Fruit fly (Drosophila melanogaster) whole organism, embryonic: ENCODE measurements around the gene corn.

Experiments
- Asciz ChIP-seq: fragments of 200-800 bp; sonication (Bioruptor generic); optimal IDR thresholded peaks from 2 replicates; lab custom pipeline; 2017; ENCODE audit warnings: missing biosample characterization, mild to moderate bottlenecking, missing genetic modification characterization, missing genetic modification reagents
- B-H1 ChIP-seq: fragments of 200-800 bp; sonication (Bioruptor generic); IDR thresholded peaks from 3 replicates; pipeline ENCODE4 v1.3.6; 2022; ENCODE audit warnings: missing biosample characterization, missing genetic modification characterization
- CG13894 ChIP-seq: fragments of 200-800 bp; sonication (Bioruptor generic); optimal IDR thresholded peaks from 3 replicates; lab custom pipeline; 2018; ENCODE audit warnings: missing biosample characterization, mild to moderate bottlenecking, missing genetic modification characterization, moderate library complexity
- CG14014 ChIP-seq: fragments of 200-800 bp; sonication (Bioruptor generic); IDR thresholded peaks from 2 replicates; pipeline ENCODE4 v1.3.6; 2022; ENCODE audit warnings: missing biosample characterization, missing genetic modification characterization
- CG14050 ChIP-seq: fragments of 200-800 bp; sonication (Bioruptor generic); IDR thresholded peaks from 3 replicates; pipeline ENCODE4 v1.3.6; 2022; ENCODE audit warnings: missing biosample characterization, missing genetic modification characterization
- CG14441 ChIP-seq: fragments of 200-800 bp; sonication (Bioruptor generic); IDR thresholded peaks from 2 replicates; pipeline ENCODE4 v1.3.6; 2022; ENCODE audit warnings: missing biosample characterization, missing genetic modification characterization
- CG15479 ChIP-seq: fragments of 200-800 bp; sonication (Bioruptor generic); optimal IDR thresholded peaks from 3 replicates; lab custom pipeline; 2019; ENCODE audit warnings: missing biosample characterization, mild to moderate bottlenecking, missing genetic modification characterization, moderate library complexity
- CG16779 ChIP-seq: fragments of 200-800 bp; sonication (Bioruptor generic); IDR thresholded peaks from 2 replicates; pipeline ENCODE4 v1.3.6; 2022; ENCODE audit warnings: missing biosample characterization, missing genetic modification characterization
- CG16815 ChIP-seq: fragments of 200-800 bp; sonication (Bioruptor generic); optimal IDR thresholded peaks from 3 replicates; lab custom pipeline; 2017; ENCODE audit warnings: missing biosample characterization, mild to moderate bottlenecking, missing genetic modification characterization
- CG18764 ChIP-seq: fragments of 200-800 bp; sonication (Bioruptor generic); optimal IDR thresholded peaks from 3 replicates; lab custom pipeline; 2016; ENCODE audit warnings: missing biosample characterization, missing genetic modification characterization
- CG32532 ChIP-seq: fragments of 200-800 bp; sonication (Bioruptor generic); IDR thresholded peaks from 2 replicates; pipeline ENCODE4 v1.3.6; 2022; ENCODE audit warnings: missing biosample characterization, missing genetic modification characterization
- CG4360 ChIP-seq: fragments of 200-800 bp; sonication (Bioruptor generic); IDR thresholded peaks from 2 replicates; pipeline ENCODE4 v1.3.6; 2022; ENCODE audit warnings: missing biosample characterization, missing genetic modification characterization
- CG4424 ChIP-seq: fragments of 200-800 bp; sonication (Bioruptor generic); optimal IDR thresholded peaks from 3 replicates; lab custom pipeline; 2016; ENCODE audit warnings: missing biosample characterization, missing genetic modification characterization
- CG4730 ChIP-seq: fragments of 200-800 bp; sonication (Bioruptor generic); IDR thresholded peaks from 2 replicates; pipeline ENCODE4 v1.3.6; 2022; ENCODE audit warnings: missing biosample characterization, missing genetic modification characterization
- CG5953 ChIP-seq: fragments of 200-800 bp; sonication (Bioruptor generic); IDR thresholded peaks from 2 replicates; pipeline ENCODE4 v1.3.6; 2022; ENCODE audit warnings: missing biosample characterization, missing genetic modification characterization
- CG6689 ChIP-seq: fragments of 200-800 bp; sonication (Bioruptor generic); IDR thresholded peaks from 2 replicates; pipeline ENCODE4 v1.3.6; 2022; ENCODE audit warnings: missing biosample characterization, missing genetic modification characterization
- CG7786 ChIP-seq: fragments of 200-800 bp; sonication (Bioruptor generic); optimal IDR thresholded peaks from 2 replicates; lab custom pipeline; 2016; ENCODE audit warnings: missing biosample characterization, missing genetic modification characterization
- CG8765 ChIP-seq: fragments of 200-800 bp; sonication (Bioruptor generic); IDR thresholded peaks from 2 replicates; pipeline ENCODE4 v1.3.6; 2022; ENCODE audit warnings: missing biosample characterization, missing genetic modification characterization
- CG8944 ChIP-seq: fragments of 200-800 bp; sonication (Bioruptor generic); optimal IDR thresholded peaks from 3 replicates; lab custom pipeline; 2016; ENCODE audit warnings: missing biosample characterization, missing genetic modification characterization
- CG9727 ChIP-seq: fragments of 200-800 bp; sonication (Bioruptor generic); optimal IDR thresholded peaks from 3 replicates; lab custom pipeline; 2017; ENCODE audit warnings: missing biosample characterization, mild to moderate bottlenecking, missing genetic modification characterization
- CG9797 ChIP-seq: fragments of 200-800 bp; sonication (Bioruptor generic); optimal IDR thresholded peaks from 3 replicates; lab custom pipeline; 2018; ENCODE audit warnings: missing biosample characterization, mild to moderate bottlenecking, missing genetic modification characterization
- CG9876 ChIP-seq: fragments of 200-800 bp; sonication (Bioruptor generic); optimal IDR thresholded peaks from 2 replicates; lab custom pipeline; 2016; ENCODE audit warnings: missing biosample characterization, missing genetic modification characterization
- ERR ChIP-seq: fragments of 200-800 bp; sonication (Bioruptor generic); optimal IDR thresholded peaks from 2 replicates; lab custom pipeline; 2016; ENCODE audit warnings: missing biosample characterization, missing genetic modification characterization
- HLH4C ChIP-seq: fragments of 200-800 bp; sonication (Bioruptor generic); IDR thresholded peaks from 3 replicates; pipeline ENCODE4 v1.3.6; 2022; ENCODE audit warnings: missing biosample characterization, missing genetic modification characterization; ENCODE audit not compliant: partially characterized antibody
- Hr51 ChIP-seq, 2 experiments: fragments of 200-800 bp; sonication (Bioruptor generic); optimal IDR thresholded peaks; 2 replicates in 1 of 2; 3 replicates in 1 of 2; lab custom pipeline; 2016 to 2018; ENCODE audit warnings: missing biosample characterization in 2 of 2, missing genetic modification characterization in 2 of 2, mild to moderate bottlenecking in 1 of 2, moderate library complexity in 1 of 2
- MBD-R2 ChIP-seq: fragments of 200-800 bp; sonication (Bioruptor generic); IDR thresholded peaks from 2 replicates; pipeline ENCODE4 v1.3.6; 2022; ENCODE audit warnings: missing biosample characterization, missing genetic modification characterization
- MESR4 ChIP-seq: fragments of 200-800 bp; sonication (Bioruptor generic); optimal IDR thresholded peaks from 2 replicates; lab custom pipeline; 2018; ENCODE audit warnings: missing biosample characterization, mild to moderate bottlenecking, missing genetic modification characterization, moderate library complexity
- Mes4 ChIP-seq: fragments of 200-800 bp; sonication (Bioruptor generic); optimal IDR thresholded peaks from 2 replicates; lab custom pipeline; 2016; ENCODE audit warnings: missing biosample characterization, missing genetic modification characterization
- Opbp ChIP-seq: fragments of 200-800 bp; sonication (Bioruptor generic); IDR thresholded peaks from 3 replicates; pipeline ENCODE4 v1.3.6; 2022; ENCODE audit warnings: missing biosample characterization, missing genetic modification characterization; ENCODE audit not compliant: partially characterized antibody
- Rx ChIP-seq: fragments of 200-800 bp; sonication (Bioruptor generic); IDR thresholded peaks from 2 replicates; pipeline ENCODE4 v1.3.6; 2022; ENCODE audit warnings: missing biosample characterization, missing genetic modification characterization
- Side ChIP-seq: fragments of 200-800 bp; sonication (Bioruptor generic); optimal IDR thresholded peaks from 2 replicates; lab custom pipeline; 2016; ENCODE audit warnings: missing biosample characterization, missing genetic modification characterization
- ab ChIP-seq: fragments of 200-800 bp; sonication (Bioruptor generic); optimal IDR thresholded peaks from 2 replicates; lab custom pipeline; 2016; ENCODE audit warnings: missing biosample characterization, missing genetic modification characterization
- aop ChIP-seq: fragments of 200-800 bp; sonication (Bioruptor generic); IDR thresholded peaks from 2 replicates; pipeline ENCODE4 v1.3.6; 2022; ENCODE audit warnings: missing biosample characterization, missing genetic modification characterization
- chif ChIP-seq, 2 experiments: fragments of 200-800 bp; sonication (Bioruptor generic); optimal IDR thresholded peaks; 3 replicates each; lab custom pipeline; 2016; ENCODE audit warnings: missing biosample characterization in 2 of 2, missing genetic modification characterization in 2 of 2
- ci ChIP-seq: fragments of 200-800 bp; sonication (Bioruptor generic); IDR thresholded peaks from 3 replicates; pipeline ENCODE4 v1.3.6; 2022; ENCODE audit warnings: missing biosample characterization, missing genetic modification characterization
- danr ChIP-seq: fragments of 200-800 bp; sonication (Bioruptor generic); IDR thresholded peaks from 2 replicates; pipeline ENCODE4 v1.3.6; 2022; ENCODE audit warnings: missing biosample characterization, missing genetic modification characterization
- dm ChIP-seq: fragments of 200-800 bp; sonication (Bioruptor generic); optimal IDR thresholded peaks from 3 replicates; lab custom pipeline; 2016; ENCODE audit warnings: missing biosample characterization, missing genetic modification characterization
- emc ChIP-seq: fragments of 200-800 bp; sonication (Bioruptor generic); optimal IDR thresholded peaks from 2 replicates; lab custom pipeline; 2016; ENCODE audit warnings: missing biosample characterization, missing genetic modification characterization
- fd102C ChIP-seq: fragments of 200-800 bp; sonication (Bioruptor generic); optimal IDR thresholded peaks from 2 replicates; lab custom pipeline; 2018; ENCODE audit warnings: missing biosample characterization, mild to moderate bottlenecking, missing genetic modification characterization, moderate library complexity
- gsb-n ChIP-seq: fragments of 200-800 bp; sonication (Bioruptor generic); optimal IDR thresholded peaks from 3 replicates; lab custom pipeline; 2018; ENCODE audit warnings: missing biosample characterization, mild to moderate bottlenecking, missing genetic modification characterization
- kah ChIP-seq: fragments of 200-800 bp; sonication (Bioruptor generic); optimal IDR thresholded peaks from 2 replicates; lab custom pipeline; 2018; ENCODE audit warnings: missing biosample characterization, mild to moderate bottlenecking, missing genetic modification characterization
- lilli ChIP-seq: fragments of 200-800 bp; sonication (Bioruptor generic); optimal IDR thresholded peaks from 3 replicates; lab custom pipeline; 2016; ENCODE audit warnings: missing biosample characterization, missing genetic modification characterization
- nerfin-2 ChIP-seq: fragments of 200-800 bp; sonication (Bioruptor generic); IDR thresholded peaks from 2 replicates; pipeline ENCODE4 v1.3.6; 2022; ENCODE audit warnings: missing biosample characterization, missing genetic modification characterization; ENCODE audit not compliant: partially characterized antibody
- rib ChIP-seq: fragments of 200-800 bp; sonication (Bioruptor generic); IDR thresholded peaks from 2 replicates; pipeline ENCODE4 v1.3.6; 2022; ENCODE audit warnings: missing biosample characterization, missing genetic modification characterization
- sens ChIP-seq: fragments of 200-800 bp; sonication (Bioruptor generic); peaks from one replicate; lab custom pipeline; 2016; ENCODE audit warnings: missing biosample characterization, missing genetic modification characterization
- sisA ChIP-seq: fragments of 200-800 bp; sonication (Bioruptor generic); IDR thresholded peaks from 2 replicates; pipeline ENCODE4 v1.3.6; 2022; ENCODE audit warnings: missing biosample characterization, missing genetic modification characterization
- zen2 ChIP-seq: fragments of 200-800 bp; sonication (Bioruptor generic); IDR thresholded peaks from 3 replicates; pipeline ENCODE4 v1.3.6; 2022; ENCODE audit warnings: missing biosample characterization, missing genetic modification characterization; ENCODE audit not compliant: partially characterized antibody

corn gene

dm6 chr3L:7134818-7135217 lies 22.1 kb downstream of the corn start (continued):
- TF ChIP-seq CG8765: 0 out of 2 replicates have a peak, but pooled peaks have one; percentile 6
- no peak for TF ChIP-seq ab
- 0 out of 3 replicates have a peak, but pooled peaks have one; percentile 7 for TF ChIP-seq ci (GFP tag; lab: Robert Waterston, UW)
- peak; percentile 77 for TF ChIP-seq CG4360 (GFP tag; lab: Robert Waterston, UW)
- no peak for TF ChIP-seq emc (GFP tag; lab: Kevin White, UChicago)
- no peak for TF ChIP-seq CG6689 (GFP tag; lab: Robert Waterston, UW)

dm6 chr3L:7133699-7134655 lies 22.9 kb downstream of the corn start, which contains the start of gene melt:
melt (plus strand) TSS chr3L:7134516.
- TF ChIP-seq ERR (GFP tag; lab: Kevin White, UChicago): peak; percentile 76
- TF ChIP-seq danr (GFP tag; lab: Robert Waterston, UW): peak; percentile 51; the same call in 1 of the 2 replicates
- peak; percentile 99 for TF ChIP-seq sens
- TF ChIP-seq HLH4C (GFP tag; lab: Robert Waterston, UW): no peak
- peak; percentile 39 for TF ChIP-seq CG13894
- TF ChIP-seq Asciz (GFP tag; lab: Kevin White, UChicago): peak; percentile 81
- TF ChIP-seq nerfin-2: no peak
- peak; percentile 64 for TF ChIP-seq CG4730
- peak; percentile 95 for TF ChIP-seq CG9727 (GFP tag; lab: Kevin White, UChicago)
- peak; percentile 71 for TF ChIP-seq CG18764 (GFP tag; lab: Kevin White, UChicago)
- TF ChIP-seq zen2: peak; percentile 19; the same call in 1 of the 3 replicates
- TF ChIP-seq CG32532 (GFP tag; lab: Robert Waterston, UW): peak; percentile 80
- TF ChIP-seq dm (GFP tag; lab: Kevin White, UChicago): peak; percentile 72
- 0 out of 3 replicates have a peak, but pooled peaks have one; percentile 60 for TF ChIP-seq Opbp
- peak; percentile 7; the same call in 1 of the 2 replicates for TF ChIP-seq CG16779
- peak; percentile 82 for TF ChIP-seq CG8944 (GFP tag; lab: Kevin White, UChicago)
- peak; percentile 50 for TF ChIP-seq CG14014 (GFP tag; lab: Robert Waterston, UW)
- TF ChIP-seq rib (GFP tag; lab: Robert Waterston, UW): peak; percentile 53; the same call in 1 of the 2 replicates
- no peak for TF ChIP-seq CG9797
- TF ChIP-seq CG5953 (GFP tag; lab: Robert Waterston, UW): 0 out of 2 replicates have a peak, but pooled peaks have one; percentile 10
- peak; percentile 51 for TF ChIP-seq CG15479 (GFP tag; lab: Kevin White, UChicago)
- peak; percentile 89 for TF ChIP-seq CG4424 (GFP tag; lab: Kevin White, UChicago)
- TF ChIP-seq lilli: peak; percentile 94
- no peak; the same call in none of the 3 replicates for TF ChIP-seq B-H1 (GFP tag; lab: Robert Waterston, UW)
- TF ChIP-seq Hr51 (GFP tag; optimal IDR thresholded peaks at IDR 0.05; lab: Kevin White, UChicago): peak; percentile 87 to 91
- peak; percentile 90 for TF ChIP-seq CG7786 (GFP tag; lab: Kevin White, UChicago)
- TF ChIP-seq fd102C: peak; percentile 45
- TF ChIP-seq MBD-R2 (GFP tag; lab: Robert Waterston, UW): peak; percentile 36; the same call in 1 of the 2 replicates
- TF ChIP-seq chif (GFP tag; optimal IDR thresholded peaks at IDR 0.05; lab: Kevin White, UChicago): peak; percentile 88 to 90
- TF ChIP-seq Side (GFP tag; lab: Kevin White, UChicago): peak; percentile 81
- TF ChIP-seq CG16815 (GFP tag; lab: Kevin White, UChicago): peak; percentile 89
- peak; percentile 52; the same call in 2 of the 3 replicates for TF ChIP-seq CG14050
- peak; percentile 54 for TF ChIP-seq kah (GFP tag; lab: Kevin White, UChicago)
- TF ChIP-seq CG14441 (GFP tag; lab: Robert Waterston, UW): peak; percentile 65; the same call in 1 of the 2 replicates
- peak; percentile 74 for TF ChIP-seq CG9876 (GFP tag; lab: Kevin White, UChicago)
- TF ChIP-seq sisA: peak; percentile 76
- TF ChIP-seq gsb-n (tag; lab: Kevin White, UChicago): peak; percentile 79
- TF ChIP-seq MESR4 (GFP tag; lab: Kevin White, UChicago): no peak
- TF ChIP-seq aop: no peak
- TF ChIP-seq Mes4 (GFP tag; lab: Kevin White, UChicago): peak; percentile 84
- TF ChIP-seq Rx (GFP tag; lab: Robert Waterston, UW): peak; percentile 54; the same call in 1 of the 2 replicates
